Worm (Caenorhabditis elegans): ENCODE data around the gene K01D12.10.

K01D12.10 gene

DNA sequence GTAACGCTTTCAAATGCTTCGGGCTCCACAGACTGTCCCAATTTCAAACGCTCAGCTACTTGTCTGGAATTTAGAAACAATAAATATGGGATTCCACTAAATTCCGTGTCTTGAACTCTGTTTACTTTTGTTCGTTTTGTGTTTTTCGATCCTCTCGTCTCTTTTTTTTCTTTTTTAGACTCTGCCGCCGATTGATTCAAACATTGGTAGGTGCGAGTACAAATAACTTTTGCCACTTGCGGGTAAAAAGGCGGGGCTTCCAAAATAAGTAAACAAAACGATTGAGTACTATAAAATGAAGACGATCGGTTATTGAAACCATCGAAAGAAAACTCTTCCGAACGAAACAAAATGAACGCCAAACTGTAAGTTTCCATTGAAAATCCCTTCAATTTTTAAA is 40.9 kb upstream of the K01D12.10 start, which contains the start of gene fipr-2:
fipr-2 (plus strand) TSS at position 245 of the 400 bp plus-strand sequence.
- TF ChIP-seq F39B2.1 (GFP tag; IDR thresholded peaks at IDR 0.05) (no peak), cebp-1 (GFP tag; IDR thresholded peaks at IDR 0.05) (no peak), cebp-1 (tag; optimal IDR thresholded peaks at IDR 0.05) (no peak), Y95B8A.8 (GFP tag; IDR thresholded peaks at IDR 0.05) (no peak), madf-6 (GFP tag; IDR thresholded peaks at IDR 0.05) (no peak), C17E4.6 (GFP tag; IDR thresholded peaks at IDR 0.05) (no peak), rec-8 (tag; optimal IDR thresholded peaks at IDR 0.05) (no peak), B0035.1 (tag; optimal IDR thresholded peaks at IDR 0.05) (no peak), nhr-90 (tag; optimal IDR thresholded peaks at IDR 0.05) (no peak), ceh-79 (tag; optimal IDR thresholded peaks at IDR 0.05) (no peak), lag-1 (GFP tag; IDR thresholded peaks at IDR 0.05) (no peak), F10E7.11 (tag; optimal IDR thresholded peaks at IDR 0.05) (no peak), nhr-80 (tag; optimal IDR thresholded peaks at IDR 0.05) (no peak), B0336.3 (GFP tag; IDR thresholded peaks at IDR 0.05) (no peak), K12H6.12 (tag; optimal IDR thresholded peaks at IDR 0.05) (no peak), egl-18 (GFP tag; IDR thresholded peaks at IDR 0.05) (no peak), lsy-27 (tag; optimal IDR thresholded peaks at IDR 0.05; ENCODE audit: borderline replicate concordance, insufficient read depth) (no peak), pha-4 (tag; optimal IDR thresholded peaks at IDR 0.05) (no peak)

DNA sequence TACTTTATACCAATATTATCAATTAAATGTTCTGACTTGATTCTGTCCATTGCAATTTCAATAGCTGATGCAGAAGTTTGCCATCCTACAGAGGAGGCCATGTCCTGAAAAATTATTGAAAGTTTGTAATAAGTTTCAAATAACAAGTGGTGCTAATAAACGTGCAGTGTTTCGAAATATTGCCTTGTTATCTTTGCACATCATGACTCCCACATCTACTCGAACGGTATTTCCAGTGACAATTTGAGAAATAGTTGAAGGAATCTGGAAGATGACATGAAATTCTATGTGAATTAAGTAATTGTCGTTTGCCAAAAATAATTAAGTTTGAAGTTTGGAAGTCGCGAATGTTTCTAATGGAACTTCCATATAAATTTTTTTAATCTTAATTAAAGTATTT is 36.6 kb upstream of the K01D12.10 start, which contains the start of gene gcy-13:
gcy-13 (minus strand) TSS at position 101 of the 400 bp plus-strand sequence.
- TF ChIP-seq F52B5.7 (tag; optimal IDR thresholded peaks at IDR 0.05) (no peak), efl-1 (GFP tag; optimal IDR thresholded peaks at IDR 0.05) (no peak), bed-1 (GFP tag; IDR thresholded peaks at IDR 0.05) (no peak), F39B2.1 (GFP tag; IDR thresholded peaks at IDR 0.05) (no peak), sptf-2 (GFP tag; optimal IDR thresholded peaks at IDR 0.05) (no peak), mcd-1 (GFP tag; IDR thresholded peaks at IDR 0.05) (no peak), lin-40 (tag; optimal IDR thresholded peaks at IDR 0.05) (no peak), rpc-1 (optimal IDR thresholded peaks at IDR 0.05) (no peak), rpc-1 (tag; optimal IDR thresholded peaks at IDR 0.05) (no peak), athp-1 (tag; optimal IDR thresholded peaks at IDR 0.05) (no peak), F22D6.2 (tag; optimal IDR thresholded peaks at IDR 0.05) (no peak), hrde-1 (tag; optimal IDR thresholded peaks at IDR 0.05; ENCODE audit: borderline replicate concordance) (no peak), lin-35 (GFP tag; optimal IDR thresholded peaks at IDR 0.05) (no peak), B0336.3 (GFP tag; IDR thresholded peaks at IDR 0.05) (no peak), ZK185.1 (tag; optimal IDR thresholded peaks at IDR 0.05; ENCODE audit: poor library complexity, severe bottlenecking) (no peak), snpc-1.3 (tag; optimal IDR thresholded peaks at IDR 0.05; ENCODE audit: insufficient read depth) (no peak)

- TF ChIP-seq F52B5.7 (tag; optimal IDR thresholded peaks at IDR 0.05) (no peak), tbx-9 (tag; optimal IDR thresholded peaks at IDR 0.05; ENCODE audit: borderline replicate concordance) (no peak), ekl-4 (GFP tag; IDR thresholded peaks at IDR 0.05) (no peak), madf-10 (tag; optimal IDR thresholded peaks at IDR 0.05) (no peak), Y67H2A.10 (GFP tag; conservative IDR thresholded peaks at IDR 0.05) (no peak), Y79H2A.3 (GFP tag; conservative IDR thresholded peaks at IDR 0.05) (no peak)
These were observed 34.6 kb upstream of the K01D12.10 start, which contains the start of gene F23H12.7 for ce11 chrV:12371386-12371785. Gene F23H12.7, plus strand, starts transcription at chrV:12371686.

Data from whole organism, young adult.